Worm (Caenorhabditis elegans): ENCODE measurements around the gene F23F1.10.

ce11 chrII:65484-65883 lies 23.7 kb upstream of the F23F1.10 start:
- TF ChIP-seq ama-1 (optimal IDR thresholded peaks at IDR 0.05) (no peak), ceh-13 (GFP tag; optimal IDR thresholded peaks at IDR 0.05) (no peak), tra-4 (tag; optimal IDR thresholded peaks at IDR 0.05) (no peak), sea-1 (GFP tag; conservative IDR thresholded peaks at IDR 0.05) (no peak), hnd-1 (tag; optimal IDR thresholded peaks at IDR 0.05) (no peak), tbx-37 (GFP tag; conservative IDR thresholded peaks at IDR 0.05) (no peak), scrt-1 (GFP tag; IDR thresholded peaks at IDR 0.05) (no peak), ceh-36 (tag; optimal IDR thresholded peaks at IDR 0.05) (no peak)
